Fruit fly (Drosophila melanogaster) whole organism, embryonic: ENCODE measurements around the gene CG42399.

ENCODE experiments used
- Aef1 ChIP-seq: fragments of 200-800 bp; sonication (Bioruptor generic); IDR thresholded peaks from 3 replicates; pipeline ENCODE4 v1.3.6; 2022; ENCODE audit warnings: missing biosample characterization, missing genetic modification characterization
- Atf3 ChIP-seq: fragments of 200-800 bp; sonication (Bioruptor generic); optimal IDR thresholded peaks from 3 replicates; lab custom pipeline; 2016; ENCODE audit warnings: missing biosample characterization, missing genetic modification characterization
- Awh ChIP-seq: fragments of 200-800 bp; sonication (Bioruptor generic); IDR thresholded peaks from 2 replicates; pipeline ENCODE4, ENCODE4 v1.3.6; 2022; ENCODE audit warnings: missing biosample characterization, missing genetic modification characterization
- Bgb ChIP-seq: fragments of 200-800 bp; sonication (Bioruptor generic); IDR thresholded peaks from 2 replicates; pipeline ENCODE4 v1.3.6; 2022; ENCODE audit warnings: missing biosample characterization, missing genetic modification characterization; ENCODE audit not compliant: partially characterized antibody
- CG1024 ChIP-seq: fragments of 200-800 bp; sonication (Bioruptor generic); IDR thresholded peaks from 2 replicates; pipeline ENCODE4 v1.3.6; 2022; ENCODE audit warnings: missing biosample characterization, missing genetic modification characterization
- CG12744 ChIP-seq: fragments of 200-800 bp; sonication (Bioruptor generic); optimal IDR thresholded peaks from 2 replicates; lab custom pipeline; 2016; ENCODE audit warnings: missing biosample characterization, missing genetic modification characterization
- CG13287 ChIP-seq: fragments of 200-800 bp; sonication (Bioruptor generic); IDR thresholded peaks from 2 replicates; pipeline ENCODE4 v1.3.6; 2022; ENCODE audit warnings: missing biosample characterization, missing genetic modification characterization; ENCODE audit not compliant: partially characterized antibody
- CG13624 ChIP-seq: fragments of 200-800 bp; sonication (Bioruptor generic); optimal IDR thresholded peaks from 2 replicates; lab custom pipeline; 2016; ENCODE audit warnings: missing biosample characterization, missing genetic modification characterization
- CG14667 ChIP-seq: fragments of 200-800 bp; sonication (Bioruptor generic); IDR thresholded peaks from 2 replicates; pipeline ENCODE4 v1.3.6; 2022; ENCODE audit warnings: missing biosample characterization, missing genetic modification characterization
- CG15011 ChIP-seq: fragments of 200-800 bp; sonication (Bioruptor generic); optimal IDR thresholded peaks from 3 replicates; lab custom pipeline; 2018; ENCODE audit warnings: missing biosample characterization, mild to moderate bottlenecking, missing genetic modification characterization
- CG17829 ChIP-seq: fragments of 200-800 bp; optimal IDR thresholded peaks from 2 replicates; lab custom pipeline; 2019; ENCODE audit warnings: missing biosample characterization, mild to moderate bottlenecking, missing genetic modification characterization, moderate library complexity
- CG18764 ChIP-seq: fragments of 200-800 bp; sonication (Bioruptor generic); optimal IDR thresholded peaks from 3 replicates; lab custom pipeline; 2016; ENCODE audit warnings: missing biosample characterization, missing genetic modification characterization
- CG2116 ChIP-seq: fragments of 200-800 bp; sonication (Bioruptor generic); optimal IDR thresholded peaks from 3 replicates; lab custom pipeline; 2018; ENCODE audit warnings: missing biosample characterization, mild to moderate bottlenecking, missing genetic modification characterization
- CG2875 ChIP-seq: fragments of 200-800 bp; sonication (Bioruptor generic); optimal IDR thresholded peaks from 2 replicates; lab custom pipeline; 2017; ENCODE audit warnings: missing biosample characterization, mild to moderate bottlenecking, missing genetic modification characterization, missing genetic modification reagents
- CG30431 ChIP-seq: fragments of 200-800 bp; sonication (Bioruptor generic); optimal IDR thresholded peaks from 2 replicates; lab custom pipeline; 2017; ENCODE audit warnings: missing biosample characterization, missing genetic modification characterization
- CG3407 ChIP-seq: fragments of 200-800 bp; sonication (Bioruptor generic); optimal IDR thresholded peaks from 2 replicates; lab custom pipeline; 2018; ENCODE audit warnings: missing biosample characterization, mild to moderate bottlenecking, missing genetic modification characterization
- CG3847 ChIP-seq: fragments of 200-800 bp; sonication (Bioruptor generic); IDR thresholded peaks from 2 replicates; pipeline ENCODE4 v1.3.6; 2022; ENCODE audit warnings: missing biosample characterization, missing genetic modification characterization
- CG3995 ChIP-seq: fragments of 200-800 bp; sonication (Bioruptor generic); optimal IDR thresholded peaks from 3 replicates; lab custom pipeline; 2016; ENCODE audit warnings: missing biosample characterization, missing genetic modification characterization
- CG7372 ChIP-seq: fragments of 200-800 bp; sonication (Bioruptor generic); IDR thresholded peaks from 2 replicates; pipeline ENCODE4 v1.3.6; 2022; ENCODE audit warnings: missing biosample characterization, missing genetic modification characterization
- CG7987 ChIP-seq: fragments of 200-800 bp; sonication (Bioruptor generic); optimal IDR thresholded peaks from 2 replicates; lab custom pipeline; 2018; ENCODE audit warnings: missing biosample characterization, mild to moderate bottlenecking, missing genetic modification characterization, moderate library complexity
- CG8281 ChIP-seq: fragments of 200-800 bp; sonication (Bioruptor generic); optimal IDR thresholded peaks from 2 replicates; lab custom pipeline; 2018; ENCODE audit warnings: missing biosample characterization, mild to moderate bottlenecking, missing genetic modification characterization, moderate library complexity
- CG8944 ChIP-seq: fragments of 200-800 bp; sonication (Bioruptor generic); optimal IDR thresholded peaks from 3 replicates; lab custom pipeline; 2016; ENCODE audit warnings: missing biosample characterization, missing genetic modification characterization
- Camta ChIP-seq: fragments of 200-800 bp; sonication (Bioruptor generic); optimal IDR thresholded peaks from 2 replicates; lab custom pipeline; 2016; ENCODE audit warnings: missing biosample characterization, missing genetic modification characterization
- Dfd ChIP-seq, 2 experiments: fragments of >200 bp; optimal IDR thresholded peaks; 2 replicates each; lab custom pipeline; 2017; ENCODE audit warnings: missing biosample characterization in 2 of 2, missing genetic modification characterization in 2 of 2
- Dip2 ChIP-seq: fragments of 200-800 bp; sonication (Bioruptor generic); IDR thresholded peaks from 2 replicates; pipeline ENCODE4 v1.3.6; 2022; ENCODE audit warnings: missing biosample characterization, missing genetic modification characterization
- Dip3 ChIP-seq: fragments of 200-800 bp; sonication (Bioruptor generic); optimal IDR thresholded peaks from 3 replicates; lab custom pipeline; 2016; ENCODE audit warnings: missing biosample characterization, missing genetic modification characterization
- Dref ChIP-seq: fragments of 200-800 bp; sonication (Bioruptor generic); IDR thresholded peaks from 2 replicates; pipeline ENCODE4 v1.3.6; 2022; ENCODE audit warnings: missing biosample characterization, missing genetic modification characterization
- ERR ChIP-seq: fragments of 200-800 bp; sonication (Bioruptor generic); optimal IDR thresholded peaks from 2 replicates; lab custom pipeline; 2016; ENCODE audit warnings: missing biosample characterization, missing genetic modification characterization
- Ets97D ChIP-seq: fragments of 200-800 bp; sonication (Bioruptor generic); optimal IDR thresholded peaks from 3 replicates; lab custom pipeline; 2016; ENCODE audit warnings: missing biosample characterization, missing genetic modification characterization
- Gug ChIP-seq: fragments of 200-800 bp; sonication (Bioruptor generic); IDR thresholded peaks from 4 replicates; pipeline ENCODE4 v1.3.6; 2022; ENCODE audit warnings: missing biosample characterization, missing genetic modification characterization
- Hr78 ChIP-seq, 2 experiments: fragments of 200-800 bp in 1 of 2; fragments of >200 bp in 1 of 2; sonication (Bioruptor generic) in 1 of 2; optimal IDR thresholded peaks; 2 replicates each; lab custom pipeline; 2017 to 2019; ENCODE audit warnings: missing biosample characterization in 2 of 2, missing genetic modification characterization in 2 of 2, mild to moderate bottlenecking in 1 of 2, moderate library complexity in 1 of 2
- MBD-R2 ChIP-seq: fragments of 200-800 bp; sonication (Bioruptor generic); IDR thresholded peaks from 2 replicates; pipeline ENCODE4 v1.3.6; 2022; ENCODE audit warnings: missing biosample characterization, missing genetic modification characterization
- NC2α ChIP-seq: fragments of 200-800 bp; sonication (Bioruptor generic); optimal IDR thresholded peaks from 2 replicates; lab custom pipeline; 2016; ENCODE audit warnings: missing biosample characterization, missing genetic modification characterization
- NK7.1 ChIP-seq: fragments of 200-800 bp; sonication (Bioruptor generic); optimal IDR thresholded peaks from 3 replicates; lab custom pipeline; 2016; ENCODE audit warnings: missing biosample characterization, missing genetic modification characterization
- Ptx1 ChIP-seq: fragments of 200-800 bp; sonication (Bioruptor generic); IDR thresholded peaks from 2 replicates; pipeline ENCODE4 v1.3.6; 2022; ENCODE audit warnings: missing biosample characterization, missing genetic modification characterization
- Ssrp ChIP-seq: fragments of 200-800 bp; sonication (Bioruptor generic); optimal IDR thresholded peaks from 2 replicates; lab custom pipeline; 2018; ENCODE audit warnings: missing biosample characterization, mild to moderate bottlenecking, missing genetic modification characterization, moderate library complexity
- bcd ChIP-seq: fragments of 200-800 bp; sonication (Bioruptor generic); optimal IDR thresholded peaks from 2 replicates; lab custom pipeline; 2017; ENCODE audit warnings: missing biosample characterization, mild to moderate bottlenecking, missing genetic modification characterization
- caup ChIP-seq: fragments of 200-800 bp; sonication (Bioruptor generic); optimal IDR thresholded peaks from 3 replicates; lab custom pipeline; 2017; ENCODE audit warnings: missing biosample characterization, mild to moderate bottlenecking, missing genetic modification characterization, moderate library complexity; ENCODE audit not compliant: severe bottlenecking
- chif ChIP-seq, 2 experiments: fragments of 200-800 bp; sonication (Bioruptor generic); optimal IDR thresholded peaks; 3 replicates each; lab custom pipeline; 2016; ENCODE audit warnings: missing biosample characterization in 2 of 2, missing genetic modification characterization in 2 of 2
- emc ChIP-seq: fragments of 200-800 bp; sonication (Bioruptor generic); optimal IDR thresholded peaks from 2 replicates; lab custom pipeline; 2016; ENCODE audit warnings: missing biosample characterization, missing genetic modification characterization
- ems ChIP-seq: fragments of 200-800 bp; sonication (Bioruptor generic); optimal IDR thresholded peaks from 3 replicates; lab custom pipeline; 2016; ENCODE audit warnings: missing biosample characterization, missing genetic modification characterization
- hkb ChIP-seq, 2 experiments: fragments of 200-800 bp in 1 of 2; fragments of >200 bp in 1 of 2; sonication (Bioruptor generic) in 1 of 2; IDR thresholded peaks in 1 of 2; optimal IDR thresholded peaks in 1 of 2; 2 replicates each; pipeline versions ENCODE4 v1.3.6 to Lab custom; 2017 to 2022; ENCODE audit warnings: missing biosample characterization in 1 of 2, missing genetic modification characterization in 1 of 2
- ken ChIP-seq: fragments of 200-800 bp; sonication (Bioruptor generic); IDR thresholded peaks from 3 replicates; pipeline ENCODE4 v1.3.6; 2022; ENCODE audit warnings: missing biosample characterization, missing genetic modification characterization
- lbe ChIP-seq: fragments of 200-800 bp; sonication (Bioruptor generic); optimal IDR thresholded peaks from 2 replicates; lab custom pipeline; 2016; ENCODE audit warnings: missing biosample characterization, mild to moderate bottlenecking, missing genetic modification characterization
- nerfin-2 ChIP-seq: fragments of 200-800 bp; sonication (Bioruptor generic); IDR thresholded peaks from 2 replicates; pipeline ENCODE4 v1.3.6; 2022; ENCODE audit warnings: missing biosample characterization, missing genetic modification characterization; ENCODE audit not compliant: partially characterized antibody
- pzg ChIP-seq: fragments of 200-800 bp; sonication (Bioruptor generic); optimal IDR thresholded peaks from 3 replicates; lab custom pipeline; 2018; ENCODE audit warnings: missing biosample characterization, mild to moderate bottlenecking, missing genetic modification characterization, moderate library complexity
- slou ChIP-seq: fragments of 200-800 bp; sonication (Bioruptor generic); optimal IDR thresholded peaks from 3 replicates; lab custom pipeline; 2016; ENCODE audit warnings: missing biosample characterization, missing genetic modification characterization
- stwl ChIP-seq: fragments of 200-800 bp; sonication (Bioruptor generic); optimal IDR thresholded peaks from 3 replicates; lab custom pipeline; 2018; ENCODE audit warnings: missing biosample characterization, mild to moderate bottlenecking, missing genetic modification characterization, moderate library complexity
- twi ChIP-seq: fragments of 200-800 bp; optimal IDR thresholded peaks from 2 replicates; lab custom pipeline; 2019; ENCODE audit warnings: missing biosample characterization, mild to moderate bottlenecking, missing genetic modification characterization, moderate library complexity
- vnd ChIP-seq: fragments of 200-800 bp; sonication (Bioruptor generic); IDR thresholded peaks from 3 replicates; pipeline ENCODE4 v1.3.6; 2022; ENCODE audit warnings: missing biosample characterization, missing genetic modification characterization; ENCODE audit not compliant: partially characterized antibody

The CG42399 gene

DNA sequence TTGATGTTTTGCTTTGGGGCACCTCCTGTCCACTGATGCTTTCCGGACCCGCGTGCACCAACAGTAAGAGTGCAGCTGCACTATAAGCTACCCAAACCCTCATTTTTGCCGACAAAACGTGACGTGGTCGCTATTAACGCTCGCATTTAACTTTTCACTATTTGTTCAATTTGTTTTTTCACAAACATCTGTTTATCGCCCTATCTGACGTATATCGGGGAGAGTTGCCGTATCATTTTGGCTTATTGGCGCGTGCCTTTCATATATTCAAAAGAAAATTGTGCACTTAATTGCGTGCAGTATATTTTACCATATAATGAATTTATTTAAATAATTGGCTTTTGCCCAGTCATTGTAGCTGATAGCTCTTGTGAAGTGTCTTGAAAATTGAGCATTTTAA lies 46.6 kb downstream of the CG42399 start, which contains the start of the genes Nhe1 and Sam-S (continued):
- TF ChIP-seq Ssrp (tag; lab: Kevin White, UChicago) (no peak), pzg (GFP tag; lab: Kevin White, UChicago) (peak; percentile 40), CG2875 (GFP tag; lab: Kevin White, UChicago) (no peak), CG7987 (GFP tag; lab: Kevin White, UChicago) (no peak), Bgb (GFP tag; lab: Robert Waterston, UW) (0 out of 2 replicates have a peak, but pooled peaks have one; percentile 10), Ptx1 (no peak), NC2α (GFP tag; lab: Kevin White, UChicago) (no peak), CG2116 (peak; percentile 29), twi (peak; percentile 15), emc (GFP tag; lab: Kevin White, UChicago) (no peak), CG12744 (GFP tag; lab: Kevin White, UChicago) (no peak), CG3995 (GFP tag; lab: Kevin White, UChicago) (no peak), CG3847 (no peak), stwl (tag; lab: Kevin White, UChicago) (peak; percentile 8), Dfd (GFP tag; optimal IDR thresholded peaks at IDR 0.05; lab: Kevin White, UChicago) (no peak), Ets97D (GFP tag; lab: Kevin White, UChicago) (peak; percentile 6), lbe (no peak), CG8944 (no peak), CG30431 (GFP tag; lab: Kevin White, UChicago) (no peak), ERR (GFP tag; lab: Kevin White, UChicago) (no peak), Dref (peak; percentile 55), nerfin-2 (GFP tag; lab: Robert Waterston, UW) (0 out of 2 replicates have a peak, but pooled peaks have one; percentile 39), vnd (GFP tag; lab: Robert Waterston, UW) (no peak), CG13287 (GFP tag; lab: Robert Waterston, UW) (peak; percentile 54), MBD-R2 (GFP tag; lab: Robert Waterston, UW) (peak; percentile 44; the same call in 1 of the 2 replicates)

DNA sequence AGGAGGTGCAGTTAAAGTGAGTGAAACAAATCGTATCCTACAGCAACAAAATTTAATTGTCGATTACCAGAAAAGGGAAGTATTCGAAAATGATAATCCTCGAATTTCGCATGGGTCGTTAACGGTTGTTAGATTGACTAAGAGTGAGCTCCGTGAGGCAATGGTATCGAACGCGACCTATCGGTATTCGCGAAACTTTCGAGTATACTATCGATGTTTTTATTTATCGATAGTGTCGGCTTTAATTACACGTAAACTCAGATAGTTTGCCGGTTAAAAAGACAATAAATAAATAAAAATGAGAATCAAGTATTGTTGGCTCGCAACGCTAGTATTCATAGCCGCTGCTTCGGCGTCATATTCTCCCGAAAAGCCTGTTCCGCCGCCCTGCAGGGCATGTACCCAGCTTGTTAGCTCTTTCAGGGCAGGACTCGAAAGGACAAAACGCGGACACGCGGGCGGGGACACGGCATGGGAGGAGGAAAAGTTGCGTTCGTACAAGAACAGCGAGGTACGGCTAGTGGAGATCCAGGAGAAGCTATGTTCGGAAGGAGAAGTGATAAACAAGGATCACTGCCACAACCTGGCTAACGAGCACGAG lies 50.8 kb downstream of the CG42399 start, which contains the start of gene Creld:
Gene Creld, plus strand, starts transcription at position 220 of the 601 bp plus-strand sequence.
- TF ChIP-seq CG15011 (GFP tag; lab: Kevin White, UChicago): no peak
- no peak for TF ChIP-seq CG3407
- no peak for TF ChIP-seq hkb (optimal IDR thresholded peaks at IDR 0.05; lab: Kevin White, UChicago)
- no peak for TF ChIP-seq hkb (GFP tag; IDR thresholded peaks at IDR 0.05; lab: Robert Waterston, UW)
- no peak for TF ChIP-seq Camta (GFP tag; lab: Kevin White, UChicago)
- TF ChIP-seq ken (GFP tag; lab: Robert Waterston, UW): no peak
- peak; percentile 0 for TF ChIP-seq ems
- no peak for TF ChIP-seq Aef1 (GFP tag; lab: Robert Waterston, UW)
- peak; percentile 75 for TF ChIP-seq Ets97D (GFP tag; lab: Kevin White, UChicago)
- TF ChIP-seq bcd (GFP tag; lab: Kevin White, UChicago): no peak
- TF ChIP-seq CG18764: no peak
- no peak for TF ChIP-seq caup (GFP tag; lab: Kevin White, UChicago)
- TF ChIP-seq Hr78 (GFP tag; optimal IDR thresholded peaks at IDR 0.05; lab: Kevin White, UChicago): peak in 1 of 2 experiments; percentile 98
- TF ChIP-seq NK7.1 (GFP tag; lab: Kevin White, UChicago): no peak
- no peak for TF ChIP-seq CG8281 (tag; lab: Kevin White, UChicago)
- no peak; the same call in 3 of the 4 replicates for TF ChIP-seq Gug (GFP tag; lab: Robert Waterston, UW)
- TF ChIP-seq chif (GFP tag; optimal IDR thresholded peaks at IDR 0.05; lab: Kevin White, UChicago): no peak
- TF ChIP-seq slou: no peak
- TF ChIP-seq CG1024: no peak
- TF ChIP-seq CG2875 (GFP tag; lab: Kevin White, UChicago): no peak
- peak; percentile 52 for TF ChIP-seq CG13624 (GFP tag; lab: Kevin White, UChicago)
- no peak for TF ChIP-seq Dip3 (GFP tag; lab: Kevin White, UChicago)
- TF ChIP-seq CG7372: no peak
- TF ChIP-seq CG17829 (tag; lab: Kevin White, UChicago): no peak
- no peak for TF ChIP-seq Atf3
- no peak for TF ChIP-seq Dip2 (GFP tag; lab: Robert Waterston, UW)
- no peak for TF ChIP-seq Awh (GFP tag; lab: Robert Waterston, UW)
- TF ChIP-seq CG14667: no peak
